Fruit fly (Drosophila melanogaster): ENCODE data around the gene CG31810.

CG31810 gene

DNA sequence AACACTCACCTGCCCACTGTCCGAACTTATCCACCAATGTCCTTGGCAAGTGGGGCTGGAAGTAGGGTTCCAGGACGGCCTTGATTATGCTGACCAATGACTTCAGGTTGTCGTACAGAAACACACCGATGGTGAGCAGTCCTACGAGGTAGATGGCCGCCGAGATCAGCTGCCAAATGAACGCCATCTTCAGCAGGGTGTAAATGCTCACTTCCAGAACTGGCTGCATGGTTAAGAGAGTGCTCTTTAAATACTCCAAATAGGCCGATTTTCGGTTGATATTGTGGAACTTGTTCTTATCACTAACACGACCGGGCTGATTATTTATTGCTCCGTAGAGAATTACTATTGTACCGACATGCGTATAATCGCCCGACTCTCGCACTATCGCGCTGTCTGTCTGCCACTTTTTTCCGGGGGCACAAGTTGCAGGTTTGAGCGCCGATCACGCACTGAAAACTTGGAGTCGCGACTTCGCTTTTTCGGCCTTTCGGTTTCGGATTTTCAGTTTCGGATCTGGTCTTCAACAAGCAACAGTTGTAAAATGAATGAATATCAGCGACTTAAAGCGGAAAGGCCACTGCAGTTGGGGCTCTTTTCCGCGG is 5.3 kb downstream of the CG31810 start (continued):
- no peak for TF ChIP-seq CG31365 (tag; optimal IDR thresholded peaks at IDR 0.05)
- TF ChIP-seq CG32767 (GFP tag; IDR thresholded peaks at IDR 0.05) = no peak
- peak in 1 of 2 experiments; percentile 14 for TF ChIP-seq Hr78 (GFP tag; optimal IDR thresholded peaks at IDR 0.05)
- TF ChIP-seq Asciz (GFP tag; optimal IDR thresholded peaks at IDR 0.05) = no peak
- no peak for TF ChIP-seq Meics (GFP tag; optimal IDR thresholded peaks at IDR 0.05)
- no peak for TF ChIP-seq pnt (GFP tag; optimal IDR thresholded peaks at IDR 0.05)
- peak; percentile 21 for TF ChIP-seq grn (GFP tag; optimal IDR thresholded peaks at IDR 0.05)
- TF ChIP-seq pum (GFP tag; optimal IDR thresholded peaks at IDR 0.05) = no peak
- TF ChIP-seq CG42726 (GFP tag; IDR thresholded peaks at IDR 0.05; ENCODE audit: partially characterized antibody) = no peak
- no peak for TF ChIP-seq MTF-1 (GFP tag; optimal IDR thresholded peaks at IDR 0.05; ENCODE audit: borderline replicate concordance)
- TF ChIP-seq Med (GFP tag) = peak; percentile 73
- no peak for TF ChIP-seq CG11456 (GFP tag; IDR thresholded peaks at IDR 0.05)
- TF ChIP-seq schlank (tag; optimal IDR thresholded peaks at IDR 0.05) = no peak
- TF ChIP-seq Dad (GFP tag; optimal IDR thresholded peaks at IDR 0.05) = no peak
- TF ChIP-seq CG13424 (tag; optimal IDR thresholded peaks at IDR 0.05) = no peak
- no peak for TF ChIP-seq sc (optimal IDR thresholded peaks at IDR 0.05)
- TF ChIP-seq sc (GFP tag; optimal IDR thresholded peaks at IDR 0.05) = no peak
- peak; percentile 15 for TF ChIP-seq CG12769 (tag; optimal IDR thresholded peaks at IDR 0.05)
- no peak for TF ChIP-seq onecut (GFP tag; IDR thresholded peaks at IDR 0.05)
- TF ChIP-seq CG18764 (GFP tag; optimal IDR thresholded peaks at IDR 0.05) = no peak
- TF ChIP-seq chinmo (GFP tag; IDR thresholded peaks at IDR 0.05; ENCODE audit: partially characterized antibody) = 0 out of 4 replicates have a peak, but pooled peaks have one; percentile 40
- TF ChIP-seq Deaf1 (tag; optimal IDR thresholded peaks at IDR 0.05) = peak; percentile 88
- TF ChIP-seq CG3163 (GFP tag; optimal IDR thresholded peaks at IDR 0.05) = peak; percentile 64
- TF ChIP-seq Pdp1 (GFP tag; optimal IDR thresholded peaks at IDR 0.05) = no peak
- no peak for TF ChIP-seq zf30C (GFP tag; optimal IDR thresholded peaks at IDR 0.05)
- TF ChIP-seq CG12155 (GFP tag; optimal IDR thresholded peaks at IDR 0.05) = no peak
- TF ChIP-seq gem (tag; optimal IDR thresholded peaks at IDR 0.05) = no peak
- no peak for TF ChIP-seq CG18619 (GFP tag; optimal IDR thresholded peaks at IDR 0.05)
- TF ChIP-seq sug (tag; optimal IDR thresholded peaks at IDR 0.05) = peak; percentile 76
- TF ChIP-seq fru (optimal IDR thresholded peaks at IDR 0.05) = no peak
- peak; percentile 88; the same call in 2 of the 3 replicates for TF ChIP-seq CG6175 (GFP tag; IDR thresholded peaks at IDR 0.05)
- TF ChIP-seq Trl (optimal IDR thresholded peaks at IDR 0.05) = peak; percentile 6 to 14
- TF ChIP-seq Trl (GFP tag; optimal IDR thresholded peaks at IDR 0.05) = no peak
- no peak for TF ChIP-seq CG8290 (GFP tag; optimal IDR thresholded peaks at IDR 0.05)
- TF ChIP-seq CG8290 (tag; optimal IDR thresholded peaks at IDR 0.05) = peak in 1 of 2 experiments; percentile 18
- TF ChIP-seq psq (GFP tag; optimal IDR thresholded peaks at IDR 0.05) = no peak
- TF ChIP-seq CG14965 (GFP tag; optimal IDR thresholded peaks at IDR 0.05; ENCODE audit: borderline replicate concordance) = no peak
- TF ChIP-seq CG17385 (GFP tag; optimal IDR thresholded peaks at IDR 0.05) = no peak
- no peak for TF ChIP-seq br (optimal IDR thresholded peaks at IDR 0.05)
- no peak for TF ChIP-seq CG1832 (GFP tag; optimal IDR thresholded peaks at IDR 0.05)
- TF ChIP-seq stc (GFP tag; IDR thresholded peaks at IDR 0.05) = no peak
- no peak for TF ChIP-seq CG34224 (GFP tag; IDR thresholded peaks at IDR 0.05; ENCODE audit: partially characterized antibody)
- peak; percentile 5 for TF ChIP-seq CG7987 (GFP tag; optimal IDR thresholded peaks at IDR 0.05)
- TF ChIP-seq Doc3 (GFP tag; IDR thresholded peaks at IDR 0.05; ENCODE audit: partially characterized antibody) = no peak
- peak; percentile 3 for TF ChIP-seq HmgZ (tag; optimal IDR thresholded peaks at IDR 0.05)
- peak; percentile 47 for TF ChIP-seq sens (GFP tag)
- no peak for TF ChIP-seq CG10321 (GFP tag; IDR thresholded peaks at IDR 0.05)
- no peak for TF ChIP-seq CG17359 (tag; optimal IDR thresholded peaks at IDR 0.05)
- no peak for TF ChIP-seq salm (tag; optimal IDR thresholded peaks at IDR 0.05)
- peak; percentile 9; the same call in 1 of the 2 replicates for TF ChIP-seq GATAe (GFP tag; conservative IDR thresholded peaks at IDR 0.05)
- TF ChIP-seq p53 (GFP tag; optimal IDR thresholded peaks at IDR 0.05) = no peak
